Fruit fly (Drosophila melanogaster): ENCODE measurements around the gene Uvrag.

- no peak for TF ChIP-seq Hr38 (GFP tag; optimal IDR thresholded peaks at IDR 0.05)
- TF ChIP-seq Gug (GFP tag; IDR thresholded peaks at IDR 0.05), result no peak
- no peak for TF ChIP-seq CG32006 (GFP tag; optimal IDR thresholded peaks at IDR 0.05)
- TF ChIP-seq Ets21C (GFP tag; optimal IDR thresholded peaks at IDR 0.05), result no peak
- no peak for TF ChIP-seq Sox102F (GFP tag; optimal IDR thresholded peaks at IDR 0.05)
Measured at dm6 chr2L:13272541-13272940, 14.0 kb upstream of the Uvrag start.
